Worm (Caenorhabditis elegans) whole organism, late embryonic: ENCODE data around the gene cth-2.
A peak's percentile ranks its signal among the peaks of the same experiment; 100 is the strongest.

Experiments used
- ama-1 ChIP-seq: fragments of 150-350 bp; optimal IDR thresholded peaks from 2 replicates; lab custom pipeline; 2014
- ceh-14 ChIP-seq: sonication (generic microtip); optimal IDR thresholded peaks from 2 replicates; lab custom pipeline; 2016; ENCODE audit warnings: missing genotype, missing genetic modification characterization, missing compliant biosample characterization
- elt-2 ChIP-seq: sonication (generic microtip); optimal IDR thresholded peaks from 2 replicates; lab custom pipeline; 2016; ENCODE audit warnings: missing genetic modification reagents, missing genetic modification characterization, missing compliant biosample characterization
- fkh-6 ChIP-seq: sonication (generic microtip); optimal IDR thresholded peaks from 2 replicates; lab custom pipeline; 2016; ENCODE audit warnings: missing genetic modification characterization, missing compliant biosample characterization
- gmeb-2 ChIP-seq: sonication (generic microtip); optimal IDR thresholded peaks from 2 replicates; lab custom pipeline; 2016; ENCODE audit warnings: missing genetic modification characterization, inconsistent platforms, missing compliant biosample characterization
- hlh-13 ChIP-seq: fragments of 200-800 bp; sonication (Bioruptor generic); optimal IDR thresholded peaks from 2 replicates; lab custom pipeline; 2018; ENCODE audit warnings: mild to moderate bottlenecking, missing genetic modification characterization, missing compliant biosample characterization
- odd-2 ChIP-seq: sonication (generic microtip); optimal IDR thresholded peaks from 2 replicates; lab custom pipeline; 2017; ENCODE audit warnings: antibody characterized with exemption, mild to moderate bottlenecking, missing genetic modification characterization, missing compliant biosample characterization
- pha-4 ChIP-seq: fragments of 150-350 bp; optimal IDR thresholded peaks from 2 replicates; lab custom pipeline; 2018; ENCODE audit warnings: missing biosample characterization, missing genetic modification reagents, missing genetic modification characterization
- ref-2 ChIP-seq: sonication (generic microtip); optimal IDR thresholded peaks from 2 replicates; lab custom pipeline; 2016; ENCODE audit warnings: missing genetic modification characterization, missing compliant biosample characterization
- unc-55 ChIP-seq: sonication (generic microtip); optimal IDR thresholded peaks from 2 replicates; lab custom pipeline; 2017; ENCODE audit warnings: missing biosample characterization, missing genetic modification reagents, missing genetic modification characterization

- TF ChIP-seq ama-1 (lab: Kevin White, UChicago) (no peak), fkh-6 (peak; percentile 7), hlh-13 (no peak), pha-4 (tag; lab: Kevin White, UChicago) (no peak), ceh-14 (tag; lab: Kevin White, UChicago) (peak; percentile 65), gmeb-2 (tag; lab: Kevin White, UChicago) (no peak), ref-2 (tag; lab: Kevin White, UChicago) (peak; percentile 68), unc-55 (no peak), odd-2 (tag; lab: Kevin White, UChicago) (no peak), elt-2 (tag; lab: Kevin White, UChicago) (peak; percentile 82)
Measured at ce11 chrII:7072590-7073536, 15.1 kb upstream of the cth-2 start.
